Worm (Caenorhabditis elegans): ENCODE data around the gene ZK892.5.

The ZK892.5 gene

ce11 chrII:9967999-9968706, 39.9 kb upstream of the ZK892.5 start, which contains the start of the genes R53.4 and psf-1:
TSS of gene R53.4 (minus strand) at chrII:9968049.
TSS of gene psf-1 (plus strand) at chrII:9968673.
- 0 out of 2 replicates have a peak, but pooled peaks have one; percentile 32 for TF ChIP-seq lir-1 (GFP tag; conservative IDR thresholded peaks at IDR 0.05)
- TF ChIP-seq lsl-1 (GFP tag; optimal IDR thresholded peaks at IDR 0.05): peak; percentile 62
- TF ChIP-seq lin-40 (tag; optimal IDR thresholded peaks at IDR 0.05): no peak
- peak; percentile 47; the same call in 1 of the 2 replicates for TF ChIP-seq let-526 (GFP tag; IDR thresholded peaks at IDR 0.05)
- no peak for TF ChIP-seq nfya-1 (tag; optimal IDR thresholded peaks at IDR 0.05; ENCODE audit: borderline replicate concordance, insufficient read depth)
- no peak for TF ChIP-seq let-607 (tag; optimal IDR thresholded peaks at IDR 0.05)
- no peak for TF ChIP-seq attf-6 (GFP tag; IDR thresholded peaks at IDR 0.05)
- TF ChIP-seq ztf-28 (GFP tag; IDR thresholded peaks at IDR 0.05): peak; percentile 62; the same call in 1 of the 2 replicates
- TF ChIP-seq F37B4.10 (GFP tag; IDR thresholded peaks at IDR 0.05): no peak
- no peak for TF ChIP-seq zim-3 (tag; optimal IDR thresholded peaks at IDR 0.05)
- TF ChIP-seq akir-1 (GFP tag; optimal IDR thresholded peaks at IDR 0.05): no peak
- no peak for TF ChIP-seq K12H6.12 (tag; optimal IDR thresholded peaks at IDR 0.05)
- no peak for TF ChIP-seq nhr-90 (tag; optimal IDR thresholded peaks at IDR 0.05)
- TF ChIP-seq madf-10 (tag; optimal IDR thresholded peaks at IDR 0.05): peak; percentile 4
- TF ChIP-seq sptf-2 (GFP tag; optimal IDR thresholded peaks at IDR 0.05): peak; percentile 29
- TF ChIP-seq ets-4 (GFP tag; optimal IDR thresholded peaks at IDR 0.05): no peak
- no peak for TF ChIP-seq lin-35 (GFP tag; optimal IDR thresholded peaks at IDR 0.05)
- TF ChIP-seq ztf-25 (GFP tag; IDR thresholded peaks at IDR 0.05): no peak
- TF ChIP-seq nfyb-1 (GFP tag; IDR thresholded peaks at IDR 0.05): no peak
- no peak for TF ChIP-seq nhr-179 (tag; optimal IDR thresholded peaks at IDR 0.05)
- TF ChIP-seq C06A6.2 (GFP tag; conservative IDR thresholded peaks at IDR 0.05): no peak
- TF ChIP-seq madf-8 (GFP tag; conservative IDR thresholded peaks at IDR 0.05): peak; percentile 19; the same call in 1 of the 2 replicates
- TF ChIP-seq B0019.2 (GFP tag; conservative IDR thresholded peaks at IDR 0.05): no peak; the same call in 1 of the 2 replicates
- no peak for TF ChIP-seq ztf-3 (GFP tag; optimal IDR thresholded peaks at IDR 0.05)
- TF ChIP-seq pbrm-1 (GFP tag; IDR thresholded peaks at IDR 0.05): no peak; the same call in 1 of the 2 replicates
- no peak for TF ChIP-seq egl-18 (GFP tag; IDR thresholded peaks at IDR 0.05)
- TF ChIP-seq F39B2.1 (GFP tag; IDR thresholded peaks at IDR 0.05): no peak
- no peak for TF ChIP-seq ekl-4 (GFP tag; IDR thresholded peaks at IDR 0.05)
- TF ChIP-seq ceh-79 (tag; optimal IDR thresholded peaks at IDR 0.05): no peak
- no peak for TF ChIP-seq rec-8 (tag; optimal IDR thresholded peaks at IDR 0.05)
- TF ChIP-seq atf-7 (tag; optimal IDR thresholded peaks at IDR 0.05): no peak
- peak; percentile 70 for TF ChIP-seq D2030.7 (GFP tag; IDR thresholded peaks at IDR 0.05)
- no peak for TF ChIP-seq rpc-1 (optimal IDR thresholded peaks at IDR 0.05)
- TF ChIP-seq rpc-1 (tag; optimal IDR thresholded peaks at IDR 0.05): no peak
- TF ChIP-seq mcd-1 (GFP tag; IDR thresholded peaks at IDR 0.05): peak; percentile 23; the same call in 1 of the 2 replicates
- no peak for TF ChIP-seq aptf-3 (GFP tag; IDR thresholded peaks at IDR 0.05)
- no peak for TF ChIP-seq ccch-3 (GFP tag; optimal IDR thresholded peaks at IDR 0.05)
- no peak for TF ChIP-seq die-1 (tag; optimal IDR thresholded peaks at IDR 0.05)
- TF ChIP-seq F33H1.4 (GFP tag; IDR thresholded peaks at IDR 0.05): peak; percentile 88
- no peak for TF ChIP-seq mel-28 (tag; optimal IDR thresholded peaks at IDR 0.05; ENCODE audit: borderline replicate concordance)
- peak; percentile 62 for TF ChIP-seq madf-6 (GFP tag; IDR thresholded peaks at IDR 0.05)
- peak; percentile 60; the same call in 1 of the 2 replicates for TF ChIP-seq attf-3 (GFP tag; conservative IDR thresholded peaks at IDR 0.05)
- TF ChIP-seq cebp-1 (GFP tag; IDR thresholded peaks at IDR 0.05): no peak
- peak; percentile 37 for TF ChIP-seq cebp-1 (tag; optimal IDR thresholded peaks at IDR 0.05)
- no peak for TF ChIP-seq lsy-27 (tag; optimal IDR thresholded peaks at IDR 0.05; ENCODE audit: borderline replicate concordance, insufficient read depth)
- peak; percentile 59 for TF ChIP-seq attf-5 (GFP tag; optimal IDR thresholded peaks at IDR 0.05)
- no peak for TF ChIP-seq F52B5.7 (tag; optimal IDR thresholded peaks at IDR 0.05)

Data from whole organism, young adult.